Fruit fly (Drosophila melanogaster): Measurements from ENCODE around the gene Crz.

The Crz gene

dm6 chr3R:14277894-14278522, 36.6 kb upstream of the Crz start:
- no peak for TF ChIP-seq Dfd (GFP tag; optimal IDR thresholded peaks at IDR 0.05)
- TF ChIP-seq dsf (GFP tag; optimal IDR thresholded peaks at IDR 0.05; ENCODE audit: borderline replicate concordance) = peak; percentile 74
- peak; percentile 82 for TF ChIP-seq Jra (GFP tag; optimal IDR thresholded peaks at IDR 0.05)
- peak; percentile 95 for TF ChIP-seq OdsH (GFP tag; optimal IDR thresholded peaks at IDR 0.05)
- TF ChIP-seq HLH106 (tag; optimal IDR thresholded peaks at IDR 0.05) = peak; percentile 97
- TF ChIP-seq jim (GFP tag; optimal IDR thresholded peaks at IDR 0.05) = no peak
- TF ChIP-seq ey (GFP tag; optimal IDR thresholded peaks at IDR 0.05) = peak; percentile 85
- peak; percentile 91 for TF ChIP-seq fru (GFP tag; optimal IDR thresholded peaks at IDR 0.05)
- peak; percentile 93 for TF ChIP-seq psq (GFP tag; optimal IDR thresholded peaks at IDR 0.05)
- peak; percentile 98 for TF ChIP-seq Sp1 (GFP tag; optimal IDR thresholded peaks at IDR 0.05)
- peak; percentile 86 for TF ChIP-seq woc (GFP tag; optimal IDR thresholded peaks at IDR 0.05)
- TF ChIP-seq Abd-B (GFP tag; optimal IDR thresholded peaks at IDR 0.05) = no peak
- TF ChIP-seq usp (GFP tag; optimal IDR thresholded peaks at IDR 0.05) = no peak
- peak; percentile 96 for TF ChIP-seq brk (GFP tag; optimal IDR thresholded peaks at IDR 0.05)
- peak; percentile 95 for TF ChIP-seq rgr (GFP tag; optimal IDR thresholded peaks at IDR 0.05)
- TF ChIP-seq CG32264 (GFP tag; optimal IDR thresholded peaks at IDR 0.05) = peak; percentile 65
- TF ChIP-seq foxo (GFP tag; optimal IDR thresholded peaks at IDR 0.05) = peak; percentile 58 to 96
- no peak for TF ChIP-seq Hr78 (GFP tag; optimal IDR thresholded peaks at IDR 0.05)
- no peak for TF ChIP-seq Myc (optimal IDR thresholded peaks at IDR 0.05)
- peak; percentile 93 for TF ChIP-seq sage (GFP tag; optimal IDR thresholded peaks at IDR 0.05)
- TF ChIP-seq h (GFP tag; optimal IDR thresholded peaks at IDR 0.05) = peak; percentile 96
- TF ChIP-seq Rel (GFP tag; optimal IDR thresholded peaks at IDR 0.05) = peak; percentile 94
- TF ChIP-seq Rel (tag; optimal IDR thresholded peaks at IDR 0.05) = peak; percentile 87
- peak; percentile 82 for TF ChIP-seq dmrt93B (GFP tag; optimal IDR thresholded peaks at IDR 0.05)
- TF ChIP-seq Hnf4 (GFP tag; optimal IDR thresholded peaks at IDR 0.05) = peak; percentile 92
- no peak for TF ChIP-seq lola (GFP tag; optimal IDR thresholded peaks at IDR 0.05)
- TF ChIP-seq CrebA (GFP tag; optimal IDR thresholded peaks at IDR 0.05; ENCODE audit: borderline replicate concordance) = peak; percentile 92
- peak; percentile 94 for TF ChIP-seq CG9705 (GFP tag; optimal IDR thresholded peaks at IDR 0.05)
- peak; percentile 59 for TF ChIP-seq GATAd (GFP tag; optimal IDR thresholded peaks at IDR 0.05)
- TF ChIP-seq sv (GFP tag; optimal IDR thresholded peaks at IDR 0.05) = peak; percentile 62
- TF ChIP-seq Hr83 (GFP tag; optimal IDR thresholded peaks at IDR 0.05; ENCODE audit: poor library complexity, severe bottlenecking) = no peak
- TF ChIP-seq dl (GFP tag; optimal IDR thresholded peaks at IDR 0.05; ENCODE audit: insufficient read depth in 1 of 2, partially characterized antibody in 2 of 2) = peak in 1 of 2 experiments; percentile 20
- TF ChIP-seq N (GFP tag; optimal IDR thresholded peaks at IDR 0.05) = no peak
- no peak for TF ChIP-seq tai (GFP tag; optimal IDR thresholded peaks at IDR 0.05)
- peak; percentile 90 for TF ChIP-seq br (GFP tag; optimal IDR thresholded peaks at IDR 0.05)

DNA sequence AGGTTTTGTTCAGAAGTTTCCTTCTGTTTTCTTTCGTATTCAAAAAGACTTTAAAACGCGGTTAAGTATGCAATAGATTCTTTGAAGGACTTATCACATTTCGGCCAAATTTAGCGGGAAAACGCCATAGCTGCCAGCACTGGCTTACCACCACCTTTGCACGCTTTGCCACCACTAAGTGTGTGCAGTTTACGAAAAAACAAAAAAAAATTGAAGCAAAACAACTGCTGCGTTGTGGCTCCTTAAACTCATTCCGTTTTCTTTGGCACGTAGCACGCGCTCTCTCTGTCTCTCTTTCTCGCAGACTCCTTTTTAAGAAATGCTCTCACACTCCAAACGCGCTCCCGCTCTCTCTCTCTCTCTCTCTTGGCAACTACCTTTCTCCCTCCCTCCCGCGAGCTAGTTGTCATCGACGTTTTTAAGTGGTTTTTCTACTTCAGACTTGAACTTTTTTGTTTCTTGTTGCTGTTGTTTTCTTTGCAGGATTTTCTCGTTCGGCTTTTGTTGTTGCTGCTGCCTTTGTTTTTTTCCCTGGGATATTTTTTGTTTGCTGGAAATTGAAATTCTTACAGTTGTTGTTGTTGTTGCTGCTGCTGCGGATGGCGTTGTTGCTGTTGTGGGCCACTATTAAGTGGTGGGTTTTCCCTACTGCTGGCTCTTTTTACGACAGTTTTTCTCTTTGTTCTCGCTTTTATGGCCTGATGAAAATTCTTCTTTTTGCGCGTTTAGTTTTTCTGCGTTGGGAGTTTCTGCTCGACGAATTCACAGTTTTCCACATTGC, 35.9 kb upstream of the Crz start:
- TF ChIP-seq Sp1 (GFP tag; optimal IDR thresholded peaks at IDR 0.05) = no peak
- TF ChIP-seq usp (GFP tag; optimal IDR thresholded peaks at IDR 0.05) = no peak
- TF ChIP-seq rgr (GFP tag; optimal IDR thresholded peaks at IDR 0.05) = no peak
- TF ChIP-seq pan (optimal IDR thresholded peaks at IDR 0.05) = no peak
- peak; percentile 80 for TF ChIP-seq Vsx2 (GFP tag; optimal IDR thresholded peaks at IDR 0.05; ENCODE audit: partially characterized antibody)
- peak; percentile 79 for TF ChIP-seq Dif (GFP tag; optimal IDR thresholded peaks at IDR 0.05; ENCODE audit: partially characterized antibody)
- no peak for TF ChIP-seq CG32264 (GFP tag; optimal IDR thresholded peaks at IDR 0.05)
- peak; percentile 70 to 87 for TF ChIP-seq dl (GFP tag; optimal IDR thresholded peaks at IDR 0.05; ENCODE audit: insufficient read depth in 1 of 2, partially characterized antibody in 2 of 2)
- no peak for TF ChIP-seq sv (GFP tag; optimal IDR thresholded peaks at IDR 0.05)
- TF ChIP-seq woc (GFP tag; optimal IDR thresholded peaks at IDR 0.05) = no peak
- TF ChIP-seq Myc (optimal IDR thresholded peaks at IDR 0.05) = peak; percentile 94
- peak; percentile 25 for TF ChIP-seq HLH106 (tag; optimal IDR thresholded peaks at IDR 0.05)
- no peak for TF ChIP-seq Hnf4 (GFP tag; optimal IDR thresholded peaks at IDR 0.05)
- TF ChIP-seq GATAd (GFP tag; optimal IDR thresholded peaks at IDR 0.05) = no peak
- no peak for TF ChIP-seq dsf (GFP tag; optimal IDR thresholded peaks at IDR 0.05; ENCODE audit: borderline replicate concordance)
- peak; percentile 29 for TF ChIP-seq Dfd (GFP tag; optimal IDR thresholded peaks at IDR 0.05)
- peak; percentile 50 for TF ChIP-seq jim (GFP tag; optimal IDR thresholded peaks at IDR 0.05)
- TF ChIP-seq tai (GFP tag; optimal IDR thresholded peaks at IDR 0.05) = no peak
- TF ChIP-seq CG9705 (GFP tag; optimal IDR thresholded peaks at IDR 0.05) = no peak
- no peak for TF ChIP-seq N (GFP tag; optimal IDR thresholded peaks at IDR 0.05)
- no peak for TF ChIP-seq Jra (GFP tag; optimal IDR thresholded peaks at IDR 0.05)
- no peak for TF ChIP-seq brk (GFP tag; optimal IDR thresholded peaks at IDR 0.05)
- TF ChIP-seq ey (GFP tag; optimal IDR thresholded peaks at IDR 0.05) = no peak
- TF ChIP-seq CrebA (GFP tag; optimal IDR thresholded peaks at IDR 0.05; ENCODE audit: borderline replicate concordance) = peak; percentile 34
- no peak for TF ChIP-seq Abd-B (GFP tag; optimal IDR thresholded peaks at IDR 0.05)
- no peak for TF ChIP-seq sage (GFP tag; optimal IDR thresholded peaks at IDR 0.05)
- no peak for TF ChIP-seq Mio (GFP tag; optimal IDR thresholded peaks at IDR 0.05)
- peak; percentile 9 for TF ChIP-seq fru (GFP tag; optimal IDR thresholded peaks at IDR 0.05)
- no peak for TF ChIP-seq dmrt93B (GFP tag; optimal IDR thresholded peaks at IDR 0.05)
- TF ChIP-seq Hr78 (GFP tag; optimal IDR thresholded peaks at IDR 0.05) = no peak
- TF ChIP-seq h (GFP tag; optimal IDR thresholded peaks at IDR 0.05) = no peak
- peak; percentile 31 for TF ChIP-seq Rel (GFP tag; optimal IDR thresholded peaks at IDR 0.05)
- TF ChIP-seq Rel (tag; optimal IDR thresholded peaks at IDR 0.05) = peak; percentile 0
- no peak for TF ChIP-seq br (GFP tag; optimal IDR thresholded peaks at IDR 0.05)
- peak; percentile 68 for TF ChIP-seq Hr83 (GFP tag; optimal IDR thresholded peaks at IDR 0.05; ENCODE audit: poor library complexity, severe bottlenecking)
- TF ChIP-seq psq (GFP tag; optimal IDR thresholded peaks at IDR 0.05) = no peak
- no peak for TF ChIP-seq lola (GFP tag; optimal IDR thresholded peaks at IDR 0.05)

All from whole organism, wandering third instar larva.